Fruit fly (Drosophila melanogaster) whole organism, embryonic: Measurements from ENCODE around the gene CG4456.

ENCODE experiments used
- ATbp ChIP-seq: fragments of 200-800 bp; sonication (Bioruptor generic); optimal IDR thresholded peaks from 2 replicates; lab custom pipeline; 2017; ENCODE audit warnings: missing biosample characterization, mild to moderate bottlenecking, missing genetic modification characterization, missing genetic modification reagents
- Antp ChIP-seq: fragments of 200-800 bp; sonication (Bioruptor generic); optimal IDR thresholded peaks from 3 replicates; lab custom pipeline; 2016; ENCODE audit warnings: missing biosample characterization, missing genetic modification characterization
- CG1024 ChIP-seq: fragments of 200-800 bp; sonication (Bioruptor generic); IDR thresholded peaks from 2 replicates; pipeline ENCODE4 v1.3.6; 2022; ENCODE audit warnings: missing biosample characterization, missing genetic modification characterization
- CG11723 ChIP-seq: fragments of 200-800 bp; sonication (Bioruptor generic); optimal IDR thresholded peaks from 2 replicates; lab custom pipeline; 2017; ENCODE audit warnings: missing biosample characterization, mild to moderate bottlenecking, missing genetic modification characterization
- CG12391 ChIP-seq: fragments of 200-800 bp; sonication (Bioruptor generic); optimal IDR thresholded peaks from 3 replicates; lab custom pipeline; 2018; ENCODE audit warnings: missing biosample characterization, mild to moderate bottlenecking, missing genetic modification characterization, moderate library complexity
- CG14667 ChIP-seq: fragments of 200-800 bp; sonication (Bioruptor generic); IDR thresholded peaks from 2 replicates; pipeline ENCODE4 v1.3.6; 2022; ENCODE audit warnings: missing biosample characterization, missing genetic modification characterization
- CG14965 ChIP-seq: fragments of 200-800 bp; sonication (Bioruptor generic); optimal IDR thresholded peaks from 2 replicates; lab custom pipeline; 2016; ENCODE audit warnings: missing biosample characterization, missing genetic modification characterization, borderline replicate concordance
- CG15073 ChIP-seq: fragments of 200-800 bp; sonication (Bioruptor generic); optimal IDR thresholded peaks from 2 replicates; lab custom pipeline; 2016; ENCODE audit warnings: missing biosample characterization, missing genetic modification characterization
- CG1602 ChIP-seq: fragments of 200-800 bp; sonication (Bioruptor generic); optimal IDR thresholded peaks from 3 replicates; lab custom pipeline; 2016; ENCODE audit warnings: missing biosample characterization, missing genetic modification characterization
- CG16815 ChIP-seq: fragments of 200-800 bp; sonication (Bioruptor generic); optimal IDR thresholded peaks from 3 replicates; lab custom pipeline; 2017; ENCODE audit warnings: missing biosample characterization, mild to moderate bottlenecking, missing genetic modification characterization
- CG16863 ChIP-seq: fragments of 200-800 bp; sonication (Bioruptor generic); optimal IDR thresholded peaks from 3 replicates; lab custom pipeline; 2016; ENCODE audit warnings: missing biosample characterization, missing genetic modification characterization
- CG17385 ChIP-seq: fragments of 200-800 bp; sonication (Bioruptor generic); optimal IDR thresholded peaks from 3 replicates; lab custom pipeline; 2018; ENCODE audit warnings: missing biosample characterization, mild to moderate bottlenecking, missing genetic modification characterization
- CG18599 ChIP-seq: fragments of 200-800 bp; sonication (Bioruptor generic); optimal IDR thresholded peaks from 3 replicates; lab custom pipeline; 2017; ENCODE audit warnings: missing biosample characterization, missing genetic modification characterization, mild to moderate bottlenecking, moderate library complexity, missing genetic modification reagents
- CG2199 ChIP-seq: fragments of 200-800 bp; sonication (Bioruptor generic); IDR thresholded peaks from 3 replicates; pipeline ENCODE4 v1.3.6; 2022; ENCODE audit warnings: missing biosample characterization, missing genetic modification characterization
- CG2678 ChIP-seq: fragments of 200-800 bp; sonication (Bioruptor generic); optimal IDR thresholded peaks from 3 replicates; lab custom pipeline; 2019; ENCODE audit warnings: missing biosample characterization, mild to moderate bottlenecking, missing genetic modification characterization, moderate library complexity
- CG2889 ChIP-seq: fragments of 200-800 bp; sonication (Bioruptor generic); IDR thresholded peaks from 3 replicates; pipeline ENCODE4 v1.3.6; 2022; ENCODE audit warnings: missing biosample characterization, missing genetic modification characterization
- CG32772 ChIP-seq: fragments of 200-800 bp; sonication (Bioruptor generic); IDR thresholded peaks from 2 replicates; pipeline ENCODE4 v1.3.6; 2022; ENCODE audit warnings: missing biosample characterization, missing genetic modification characterization
- CG34376 ChIP-seq: fragments of 200-800 bp; sonication (Bioruptor generic); optimal IDR thresholded peaks from 2 replicates; lab custom pipeline; 2018; ENCODE audit warnings: missing biosample characterization, mild to moderate bottlenecking, missing genetic modification characterization
- CG4404 ChIP-seq: fragments of 200-800 bp; sonication (Bioruptor generic); IDR thresholded peaks from 2 replicates; pipeline ENCODE4 v1.3.6; 2022; ENCODE audit warnings: missing biosample characterization, missing genetic modification characterization
- CG6813 ChIP-seq: fragments of 200-800 bp; sonication (Bioruptor generic); optimal IDR thresholded peaks from 2 replicates; lab custom pipeline; 2017; ENCODE audit warnings: missing biosample characterization, missing genetic modification characterization, mild to moderate bottlenecking, moderate library complexity, missing genetic modification reagents
- CoRest ChIP-seq: fragments of 200-800 bp; sonication (Bioruptor generic); optimal IDR thresholded peaks from 3 replicates; lab custom pipeline; 2018; ENCODE audit warnings: missing biosample characterization, mild to moderate bottlenecking, missing genetic modification characterization, moderate library complexity
- CrebB ChIP-seq: fragments of 200-800 bp; sonication (Bioruptor generic); optimal IDR thresholded peaks from 3 replicates; lab custom pipeline; 2018; ENCODE audit warnings: missing biosample characterization, mild to moderate bottlenecking, missing genetic modification characterization
- Dp ChIP-seq: fragments of 200-800 bp; sonication (Bioruptor generic); optimal IDR thresholded peaks from 2 replicates; lab custom pipeline; 2018; ENCODE audit warnings: missing biosample characterization, mild to moderate bottlenecking, missing genetic modification characterization, moderate library complexity
- Elba2 ChIP-seq: fragments of 200-800 bp; sonication (Bioruptor generic); optimal IDR thresholded peaks from 3 replicates; lab custom pipeline; 2016; ENCODE audit warnings: missing biosample characterization, missing genetic modification characterization
- MTF-1 ChIP-seq: fragments of 200-800 bp; sonication (Bioruptor generic); optimal IDR thresholded peaks from 2 replicates; lab custom pipeline; 2018; ENCODE audit warnings: missing biosample characterization, mild to moderate bottlenecking, missing genetic modification characterization, borderline replicate concordance
- Mrtf ChIP-seq: fragments of 200-800 bp; sonication (Bioruptor generic); IDR thresholded peaks from 3 replicates; pipeline ENCODE4 v1.3.6; 2022; ENCODE audit warnings: missing biosample characterization, missing genetic modification characterization
- NfI ChIP-seq: fragments of 200-800 bp; sonication (Bioruptor generic); optimal IDR thresholded peaks from 3 replicates; lab custom pipeline; 2018; ENCODE audit warnings: missing biosample characterization, mild to moderate bottlenecking, missing genetic modification characterization, moderate library complexity
- Spps ChIP-seq: fragments of 200-800 bp; sonication (Bioruptor generic); optimal IDR thresholded peaks from 2 replicates; lab custom pipeline; 2018; ENCODE audit warnings: missing biosample characterization, mild to moderate bottlenecking, missing genetic modification characterization
- Tbp ChIP-seq: fragments of >200 bp; optimal IDR thresholded peaks from 2 replicates; lab custom pipeline; 2018; ENCODE audit warnings: missing biosample characterization, missing genetic modification characterization
- ab ChIP-seq: fragments of 200-800 bp; sonication (Bioruptor generic); optimal IDR thresholded peaks from 2 replicates; lab custom pipeline; 2016; ENCODE audit warnings: missing biosample characterization, missing genetic modification characterization
- cas ChIP-seq: fragments of 200-800 bp; sonication (Bioruptor generic); IDR thresholded peaks from 2 replicates; pipeline ENCODE4 v1.3.6; 2022; ENCODE audit warnings: missing biosample characterization, missing genetic modification characterization
- dmrt11E ChIP-seq: fragments of 200-800 bp; sonication (Bioruptor generic); optimal IDR thresholded peaks from 3 replicates; lab custom pipeline; 2018; ENCODE audit warnings: missing biosample characterization, mild to moderate bottlenecking, missing genetic modification characterization, moderate library complexity
- dpn ChIP-seq, 2 experiments: fragments of 200-800 bp; sonication (Bioruptor generic); optimal IDR thresholded peaks; 3 replicates each; lab custom pipeline; 2016; ENCODE audit warnings: missing biosample characterization in 2 of 2, missing genetic modification characterization in 2 of 2
- emc ChIP-seq: fragments of 200-800 bp; sonication (Bioruptor generic); optimal IDR thresholded peaks from 2 replicates; lab custom pipeline; 2016; ENCODE audit warnings: missing biosample characterization, missing genetic modification characterization
- en ChIP-seq: fragments of 200-800 bp; sonication (Bioruptor generic); optimal IDR thresholded peaks from 2 replicates; lab custom pipeline; 2016; ENCODE audit warnings: missing biosample characterization, missing genetic modification characterization
- grn ChIP-seq: fragments of 200-800 bp; sonication (Bioruptor generic); optimal IDR thresholded peaks from 3 replicates; lab custom pipeline; 2017; ENCODE audit warnings: missing biosample characterization, missing genetic modification characterization
- gro ChIP-seq: fragments of 200-800 bp; sonication (Bioruptor generic); optimal IDR thresholded peaks from 2 replicates; lab custom pipeline; 2016; ENCODE audit warnings: missing biosample characterization, missing genetic modification characterization
- lab ChIP-seq: fragments of 200-800 bp; sonication (Bioruptor generic); optimal IDR thresholded peaks from 3 replicates; lab custom pipeline; 2017; ENCODE audit warnings: missing biosample characterization, missing genetic modification characterization, mild to moderate bottlenecking, moderate library complexity, missing genetic modification reagents
- maf-S ChIP-seq: fragments of 200-800 bp; sonication (Bioruptor generic); optimal IDR thresholded peaks from 2 replicates; lab custom pipeline; 2016; ENCODE audit warnings: missing biosample characterization, missing genetic modification characterization
- mam ChIP-seq: fragments of 200-800 bp; sonication (Bioruptor generic); optimal IDR thresholded peaks from 3 replicates; lab custom pipeline; 2016; ENCODE audit warnings: missing biosample characterization, missing genetic modification characterization
- prd ChIP-seq, 3 experiments: fragments of >200 bp in 2 of 3; fragments of 200-800 bp in 1 of 3; sonication (Bioruptor generic) in 1 of 3; optimal IDR thresholded peaks in 2 of 3; IDR thresholded peaks in 1 of 3; 2 replicates in 2 of 3; 3 replicates in 1 of 3; pipeline versions ENCODE4 v1.3.6 to Lab custom; 2017 to 2022; ENCODE audit warnings: missing biosample characterization in 1 of 3, missing genetic modification characterization in 1 of 3
- row ChIP-seq: fragments of 200-800 bp; sonication (Bioruptor generic); IDR thresholded peaks from 3 replicates; pipeline ENCODE4 v1.3.6; 2022; ENCODE audit warnings: missing biosample characterization, missing genetic modification characterization
- sisA ChIP-seq: fragments of 200-800 bp; sonication (Bioruptor generic); IDR thresholded peaks from 2 replicates; pipeline ENCODE4 v1.3.6; 2022; ENCODE audit warnings: missing biosample characterization, missing genetic modification characterization
- slbo ChIP-seq: fragments of 200-800 bp; sonication (Bioruptor generic); IDR thresholded peaks from 2 replicates; pipeline ENCODE4 v1.3.6; 2022; ENCODE audit warnings: missing biosample characterization, missing genetic modification characterization
- sqz ChIP-seq: fragments of 200-800 bp; sonication (Bioruptor generic); optimal IDR thresholded peaks from 3 replicates; lab custom pipeline; 2018; ENCODE audit warnings: missing biosample characterization, mild to moderate bottlenecking, missing genetic modification characterization
- unpg ChIP-seq: fragments of 200-800 bp; sonication (Bioruptor generic); optimal IDR thresholded peaks from 3 replicates; lab custom pipeline; 2018; ENCODE audit warnings: missing biosample characterization, mild to moderate bottlenecking, missing genetic modification characterization, moderate library complexity
- wek ChIP-seq: fragments of 200-800 bp; sonication (Bioruptor generic); optimal IDR thresholded peaks from 3 replicates; lab custom pipeline; 2018; ENCODE audit warnings: missing biosample characterization, mild to moderate bottlenecking, missing genetic modification characterization, moderate library complexity
- zen2 ChIP-seq: fragments of 200-800 bp; sonication (Bioruptor generic); IDR thresholded peaks from 3 replicates; pipeline ENCODE4 v1.3.6; 2022; ENCODE audit warnings: missing biosample characterization, missing genetic modification characterization; ENCODE audit not compliant: partially characterized antibody

CG4456 gene

DNA sequence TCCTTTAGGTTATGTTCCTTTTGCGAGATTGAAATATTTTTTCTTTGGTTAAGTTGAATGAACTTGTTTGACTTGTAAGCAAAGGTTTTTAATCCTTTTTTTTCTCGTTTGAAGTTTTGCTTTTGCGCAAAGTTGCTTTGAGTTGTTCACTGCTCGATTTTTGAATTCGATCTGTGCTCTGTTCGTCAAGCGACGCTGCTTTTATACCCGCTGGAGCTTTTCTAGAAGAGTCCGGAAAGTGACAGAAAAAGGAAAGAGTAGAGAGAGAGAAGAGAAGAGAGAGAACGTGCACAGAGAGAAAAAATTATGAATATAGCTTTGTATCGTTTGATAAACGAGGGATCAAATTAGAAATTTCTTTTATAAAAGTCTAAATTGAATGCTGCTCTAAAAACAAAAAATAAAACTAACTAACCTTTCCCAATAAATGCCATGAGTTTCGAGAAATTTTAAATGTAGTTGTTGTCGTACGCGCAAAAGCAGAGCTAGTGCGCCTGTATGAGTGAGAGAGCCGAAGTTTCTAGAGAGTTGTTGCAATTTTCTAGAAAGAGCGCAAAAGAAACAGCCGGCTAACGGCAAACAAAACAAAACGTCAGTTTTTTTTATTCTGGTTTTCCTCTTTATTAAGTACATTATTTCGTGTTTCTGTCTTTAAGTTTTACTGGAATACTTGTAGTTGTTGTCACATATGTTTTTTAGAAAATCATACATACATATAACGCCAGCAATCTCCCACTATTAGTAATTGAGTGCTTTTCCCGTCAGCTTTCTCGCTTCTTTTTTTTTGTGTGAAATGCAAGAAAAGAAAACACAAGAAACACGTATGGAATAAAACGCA is 4.9 kb downstream of the CG4456 start, which contains the start of gene Hsp26 (continued):
- peak; percentile 86 for TF ChIP-seq CG2678
- peak; percentile 77 for TF ChIP-seq NfI (GFP tag; lab: Kevin White, UChicago)
- peak; percentile 77 for TF ChIP-seq maf-S (GFP tag; lab: Kevin White, UChicago)
- TF ChIP-seq CG14667 (GFP tag; lab: Robert Waterston, UW) = peak; percentile 71
- TF ChIP-seq CG11723 (GFP tag; lab: Kevin White, UChicago) = peak; percentile 59
- no peak for TF ChIP-seq zen2
- peak; percentile 59 for TF ChIP-seq Spps (tag; lab: Kevin White, UChicago)
- TF ChIP-seq row = peak; percentile 93
- TF ChIP-seq CG6813 (GFP tag; lab: Kevin White, UChicago) = peak; percentile 78
- peak; percentile 24 for TF ChIP-seq CG15073
- TF ChIP-seq emc (GFP tag; lab: Kevin White, UChicago) = peak; percentile 55
- TF ChIP-seq CG17385 (GFP tag; lab: Kevin White, UChicago) = peak; percentile 85
- TF ChIP-seq cas = peak; percentile 49; the same call in 1 of the 2 replicates
- TF ChIP-seq CG2889 (GFP tag; lab: Robert Waterston, UW) = peak; percentile 63; the same call in 2 of the 3 replicates
- peak; percentile 30 for TF ChIP-seq dmrt11E (tag; lab: Kevin White, UChicago)
- TF ChIP-seq CG14965 = no peak
- peak; percentile 74 for TF ChIP-seq sisA (GFP tag; lab: Robert Waterston, UW)
- TF ChIP-seq CG12391 (tag; lab: Kevin White, UChicago) = peak; percentile 90
- TF ChIP-seq Dp (GFP tag; lab: Kevin White, UChicago) = no peak
- TF ChIP-seq en = peak; percentile 88
- peak; percentile 40 for TF ChIP-seq CG16815 (GFP tag; lab: Kevin White, UChicago)
- TF ChIP-seq Antp (GFP tag; lab: Kevin White, UChicago) = peak; percentile 86
- TF ChIP-seq MTF-1 (GFP tag; lab: Kevin White, UChicago) = peak; percentile 52
- TF ChIP-seq Tbp = no peak
- peak; percentile 91 for TF ChIP-seq lab (GFP tag; lab: Kevin White, UChicago)
- TF ChIP-seq CG16863 (GFP tag; lab: Kevin White, UChicago) = peak; percentile 88
- peak; percentile 80 for TF ChIP-seq gro (GFP tag; lab: Kevin White, UChicago)
- TF ChIP-seq Mrtf = peak; percentile 55; the same call in 1 of the 3 replicates
- TF ChIP-seq mam (GFP tag; lab: Kevin White, UChicago) = peak; percentile 85
- TF ChIP-seq wek (GFP tag; lab: Kevin White, UChicago) = peak; percentile 26
- TF ChIP-seq CG1602 (GFP tag; lab: Kevin White, UChicago) = peak; percentile 80
- peak; percentile 87 for TF ChIP-seq ATbp (GFP tag; lab: Kevin White, UChicago)
- TF ChIP-seq CG34376 (GFP tag; lab: Kevin White, UChicago) = peak; percentile 83
- TF ChIP-seq CrebB (tag; lab: Kevin White, UChicago) = peak; percentile 71
- TF ChIP-seq CG4404 (GFP tag; lab: Robert Waterston, UW) = 0 out of 2 replicates have a peak, but pooled peaks have one; percentile 22
- TF ChIP-seq ab (GFP tag; lab: Kevin White, UChicago) = no peak
- TF ChIP-seq CoRest (tag; lab: Kevin White, UChicago) = peak; percentile 81
- TF ChIP-seq prd (optimal IDR thresholded peaks at IDR 0.05; lab: Kevin White, UChicago) = no peak
- peak; percentile 79 for TF ChIP-seq prd (GFP tag; IDR thresholded peaks at IDR 0.05; lab: Robert Waterston, UW)
- TF ChIP-seq CG2199 (GFP tag; lab: Robert Waterston, UW) = 0 out of 3 replicates have a peak, but pooled peaks have one; percentile 32
- TF ChIP-seq Elba2 (GFP tag; lab: Kevin White, UChicago) = no peak
- peak; percentile 91 for TF ChIP-seq unpg (GFP tag; lab: Kevin White, UChicago)
- TF ChIP-seq CG1024 (GFP tag; lab: Robert Waterston, UW) = peak; percentile 77
- peak; percentile 18 for TF ChIP-seq grn (GFP tag; lab: Kevin White, UChicago)
- peak; percentile 84 for TF ChIP-seq CG18599 (GFP tag; lab: Kevin White, UChicago)
- peak; percentile 87 to 90 for TF ChIP-seq dpn (GFP tag; optimal IDR thresholded peaks at IDR 0.05; lab: Kevin White, UChicago)
- TF ChIP-seq CG32772 = peak; percentile 71
- peak; percentile 85 for TF ChIP-seq slbo
- peak; percentile 58 for TF ChIP-seq sqz (GFP tag; lab: Kevin White, UChicago)
